Fruit fly (Drosophila melanogaster) S2 (cell line): ENCODE results near the gene wat.

Source experiments
- CG8478 ChIP-seq: fragments of >200 bp; optimal IDR thresholded peaks from 2 replicates; lab custom pipeline; 2018
- CTCF ChIP-seq, 2 experiments: fragments of >200 bp; optimal IDR thresholded peaks; 2 replicates each; lab custom pipeline; 2018

dm6 chr3R:29032542-29032941 lies 12.3 kb upstream of the wat start, which contains the start of gene Ssl2:
- TF ChIP-seq CG8478 (lab: Kevin White, UChicago) (no peak), CTCF (optimal IDR thresholded peaks at IDR 0.05; lab: Kevin White, UChicago) (no peak)
